Worm (Caenorhabditis elegans): ENCODE data around the gene clec-79.

The clec-79 gene

ce11 chrIV:3988132-3988531, 15.0 kb downstream of the clec-79 start:
- TF ChIP-seq nhr-28 (tag; optimal IDR thresholded peaks at IDR 0.05) = no peak
- TF ChIP-seq elt-1 (tag; optimal IDR thresholded peaks at IDR 0.05; ENCODE audit: borderline replicate concordance, insufficient read depth) = no peak
- no peak for TF ChIP-seq mep-1 (tag; optimal IDR thresholded peaks at IDR 0.05)
- TF ChIP-seq ham-2 (GFP tag; optimal IDR thresholded peaks at IDR 0.05) = no peak
- no peak for TF ChIP-seq lsy-2 (tag; optimal IDR thresholded peaks at IDR 0.05)
- TF ChIP-seq unc-62 (GFP tag; optimal IDR thresholded peaks at IDR 0.05) = no peak
- TF ChIP-seq snpc-4 (tag; optimal IDR thresholded peaks at IDR 0.05) = no peak
- no peak for TF ChIP-seq unc-120 (tag; optimal IDR thresholded peaks at IDR 0.05; ENCODE audit: poor library complexity, severe bottlenecking)
- TF ChIP-seq zip-8 (tag; optimal IDR thresholded peaks at IDR 0.05) = no peak

ce11 chrIV:3988638-3989152, 15.5 kb downstream of the clec-79 start, which contains the start of gene clec-78:
TSS of gene clec-78 (plus strand) at chrIV:3989102.
- TF ChIP-seq bed-3 (GFP tag; optimal IDR thresholded peaks at IDR 0.05) = no peak
- TF ChIP-seq ham-2 (GFP tag; optimal IDR thresholded peaks at IDR 0.05) = no peak
- no peak for TF ChIP-seq snpc-4 (tag; optimal IDR thresholded peaks at IDR 0.05)
- no peak for TF ChIP-seq sptf-1 (tag; optimal IDR thresholded peaks at IDR 0.05)
- TF ChIP-seq nhr-28 (tag; optimal IDR thresholded peaks at IDR 0.05) = no peak
- TF ChIP-seq ceh-39 (tag; optimal IDR thresholded peaks at IDR 0.05) = no peak

- TF ChIP-seq hlh-1 (tag; optimal IDR thresholded peaks at IDR 0.05) = no peak
- no peak for TF ChIP-seq bed-3 (GFP tag; optimal IDR thresholded peaks at IDR 0.05)
- TF ChIP-seq sptf-1 (tag; optimal IDR thresholded peaks at IDR 0.05) = no peak
- TF ChIP-seq nhr-2 (tag; optimal IDR thresholded peaks at IDR 0.05) = no peak
- no peak for TF ChIP-seq elt-3 (tag; optimal IDR thresholded peaks at IDR 0.05)
- no peak for TF ChIP-seq lin-13 (tag; optimal IDR thresholded peaks at IDR 0.05)
- TF ChIP-seq sem-2 (GFP tag; optimal IDR thresholded peaks at IDR 0.05) = no peak
- no peak for TF ChIP-seq ceh-83 (GFP tag; optimal IDR thresholded peaks at IDR 0.05)
- TF ChIP-seq nhr-12 (tag; optimal IDR thresholded peaks at IDR 0.05) = no peak
- TF ChIP-seq nhr-28 (tag; optimal IDR thresholded peaks at IDR 0.05) = no peak
- no peak for TF ChIP-seq cnd-1 (tag; optimal IDR thresholded peaks at IDR 0.05)
- TF ChIP-seq ham-2 (GFP tag; optimal IDR thresholded peaks at IDR 0.05) = no peak
- TF ChIP-seq lsy-2 (tag; optimal IDR thresholded peaks at IDR 0.05) = no peak
- TF ChIP-seq snpc-4 (tag; optimal IDR thresholded peaks at IDR 0.05) = no peak
- TF ChIP-seq ces-1 (GFP tag; optimal IDR thresholded peaks at IDR 0.05) = no peak
- no peak for TF ChIP-seq lin-32 (GFP tag; optimal IDR thresholded peaks at IDR 0.05)
These were observed 20.1 kb downstream of the clec-79 start, which contains the start of gene F47C12.6 for ce11 chrIV:3993292-3993691. TSS of gene F47C12.6 (minus strand) at chrIV:3993392.

- TF ChIP-seq ceh-39 (tag; optimal IDR thresholded peaks at IDR 0.05) = no peak
- no peak for TF ChIP-seq ces-1 (GFP tag; optimal IDR thresholded peaks at IDR 0.05)
- TF ChIP-seq mab-5 (tag; optimal IDR thresholded peaks at IDR 0.05) = no peak
- TF ChIP-seq nhr-76 (tag; optimal IDR thresholded peaks at IDR 0.05) = no peak
- TF ChIP-seq nhr-2 (tag; optimal IDR thresholded peaks at IDR 0.05) = no peak
These were observed 21.2 kb downstream of the clec-79 start, which contains the start of gene F47C12.13 for ce11 chrIV:3994318-3994717. TSS of gene F47C12.13 (minus strand) at chrIV:3994418.

ce11 chrIV:3995384-3995783, 22.2 kb downstream of the clec-79 start, which contains the start of gene F47C12.7:
TSS of gene F47C12.7 (minus strand) at chrIV:3995484.
- TF ChIP-seq nhr-12 (tag; optimal IDR thresholded peaks at IDR 0.05) = no peak
- TF ChIP-seq ceh-43 (GFP tag; optimal IDR thresholded peaks at IDR 0.05) = no peak
- TF ChIP-seq nhr-76 (tag; optimal IDR thresholded peaks at IDR 0.05) = no peak
- TF ChIP-seq mls-2 (tag; optimal IDR thresholded peaks at IDR 0.05) = no peak
- TF ChIP-seq cnd-1 (tag; optimal IDR thresholded peaks at IDR 0.05) = no peak
- TF ChIP-seq mab-5 (tag; optimal IDR thresholded peaks at IDR 0.05) = no peak
- TF ChIP-seq flh-1 (GFP tag; optimal IDR thresholded peaks at IDR 0.05) = no peak
- no peak for TF ChIP-seq zip-8 (tag; optimal IDR thresholded peaks at IDR 0.05)
- TF ChIP-seq M03D4.4 (tag; optimal IDR thresholded peaks at IDR 0.05) = no peak
- no peak for TF ChIP-seq bed-3 (GFP tag; optimal IDR thresholded peaks at IDR 0.05)
- no peak for TF ChIP-seq ham-2 (GFP tag; optimal IDR thresholded peaks at IDR 0.05)
- no peak for TF ChIP-seq drap-1 (GFP tag; optimal IDR thresholded peaks at IDR 0.05)
- no peak for TF ChIP-seq unc-39 (tag; optimal IDR thresholded peaks at IDR 0.05)
- TF ChIP-seq nhr-28 (tag; optimal IDR thresholded peaks at IDR 0.05) = no peak
- no peak for TF ChIP-seq ces-1 (GFP tag; optimal IDR thresholded peaks at IDR 0.05)
- no peak for TF ChIP-seq blmp-1 (tag; optimal IDR thresholded peaks at IDR 0.05)
- TF ChIP-seq elt-3 (tag; optimal IDR thresholded peaks at IDR 0.05) = no peak
- no peak for TF ChIP-seq nhr-2 (tag; optimal IDR thresholded peaks at IDR 0.05)
- TF ChIP-seq elt-1 (tag; optimal IDR thresholded peaks at IDR 0.05; ENCODE audit: borderline replicate concordance, insufficient read depth) = no peak
- no peak for TF ChIP-seq ceh-39 (tag; optimal IDR thresholded peaks at IDR 0.05)
